Worm (Caenorhabditis elegans) whole organism, mixed stage, embryonic: ENCODE data around the gene E03H12.7.

Source experiments
- M03D4.4 ChIP-seq: sonication (generic microtip); optimal IDR thresholded peaks from 2 replicates; lab custom pipeline; 2017; ENCODE audit warnings: mild to moderate bottlenecking, missing genetic modification characterization, missing compliant biosample characterization
- bed-3 ChIP-seq: fragments of 200-800 bp; sonication (Bioruptor generic); optimal IDR thresholded peaks from 3 replicates; lab custom pipeline; 2018; ENCODE audit warnings: mild to moderate bottlenecking, missing genetic modification characterization, moderate library complexity, missing compliant biosample characterization
- blmp-1 ChIP-seq: fragments of 150-350 bp; optimal IDR thresholded peaks from 2 replicates; lab custom pipeline; 2014; ENCODE audit warnings: missing biosample characterization, missing genetic modification characterization
- ceh-39 ChIP-seq: fragments of 150-350 bp; optimal IDR thresholded peaks from 2 replicates; lab custom pipeline; 2014; ENCODE audit warnings: missing biosample characterization, missing genetic modification characterization
- ceh-43 ChIP-seq: fragments of 200-800 bp; sonication (Bioruptor generic); optimal IDR thresholded peaks from 2 replicates; lab custom pipeline; 2018; ENCODE audit warnings: mild to moderate bottlenecking, missing genetic modification characterization, moderate library complexity, missing compliant biosample characterization
- ceh-83 ChIP-seq: fragments of 200-800 bp; sonication (Bioruptor generic); optimal IDR thresholded peaks from 2 replicates; lab custom pipeline; 2018; ENCODE audit warnings: mild to moderate bottlenecking, missing genetic modification characterization, missing compliant biosample characterization
- ces-1 ChIP-seq: fragments of 150-350 bp; optimal IDR thresholded peaks from 2 replicates; lab custom pipeline; 2014; ENCODE audit warnings: missing biosample characterization, missing genetic modification reagents, missing genetic modification characterization
- cnd-1 ChIP-seq: fragments of 200-800 bp; sonication (Bioruptor generic); optimal IDR thresholded peaks from 2 replicates; lab custom pipeline; 2018; ENCODE audit warnings: mild to moderate bottlenecking, missing genetic modification characterization, missing compliant biosample characterization
- drap-1 ChIP-seq: fragments of 200-800 bp; sonication (Bioruptor generic); optimal IDR thresholded peaks from 3 replicates; lab custom pipeline; 2018; ENCODE audit warnings: mild to moderate bottlenecking, missing genetic modification characterization, missing compliant biosample characterization
- elt-3 ChIP-seq: fragments of 150-350 bp; optimal IDR thresholded peaks from 2 replicates; lab custom pipeline; 2014; ENCODE audit warnings: missing biosample characterization, missing genetic modification characterization
- flh-1 ChIP-seq: fragments of 200-800 bp; sonication (Bioruptor generic); optimal IDR thresholded peaks from 2 replicates; lab custom pipeline; 2018; ENCODE audit warnings: mild to moderate bottlenecking, missing genetic modification characterization, moderate library complexity, missing compliant biosample characterization
- ham-2 ChIP-seq: fragments of 200-800 bp; sonication (Bioruptor generic); optimal IDR thresholded peaks from 2 replicates; lab custom pipeline; 2018; ENCODE audit warnings: mild to moderate bottlenecking, missing genetic modification characterization, missing compliant biosample characterization
- lin-13 ChIP-seq: fragments of 150-350 bp; optimal IDR thresholded peaks from 2 replicates; lab custom pipeline; 2014; ENCODE audit warnings: missing biosample characterization, missing genetic modification characterization
- lin-32 ChIP-seq: fragments of 200-800 bp; sonication (Bioruptor generic); optimal IDR thresholded peaks from 2 replicates; lab custom pipeline; 2018; ENCODE audit warnings: mild to moderate bottlenecking, missing genetic modification characterization, missing compliant biosample characterization
- lsy-2 ChIP-seq: fragments of 150-350 bp; optimal IDR thresholded peaks from 2 replicates; lab custom pipeline; 2014; ENCODE audit warnings: missing biosample characterization, missing genetic modification characterization
- mab-5 ChIP-seq: fragments of 150-350 bp; optimal IDR thresholded peaks from 2 replicates; lab custom pipeline; 2014; ENCODE audit warnings: missing biosample characterization, missing genetic modification characterization
- mep-1 ChIP-seq: fragments of 150-350 bp; optimal IDR thresholded peaks from 2 replicates; lab custom pipeline; 2017; ENCODE audit warnings: missing biosample characterization, missing genetic modification reagents, missing genetic modification characterization, inconsistent platforms
- mls-2 ChIP-seq: sonication (generic microtip); optimal IDR thresholded peaks from 2 replicates; lab custom pipeline; 2016; ENCODE audit warnings: mild to moderate bottlenecking, missing genetic modification characterization, moderate library complexity, missing compliant biosample characterization
- nhr-12 ChIP-seq: fragments of 150-350 bp; optimal IDR thresholded peaks from 2 replicates; lab custom pipeline; 2014; ENCODE audit warnings: missing biosample characterization, missing genetic modification characterization
- nhr-2 ChIP-seq: fragments of 150-350 bp; optimal IDR thresholded peaks from 2 replicates; lab custom pipeline; 2014; ENCODE audit warnings: missing biosample characterization, missing genetic modification characterization
- nhr-237 ChIP-seq: fragments of 150-350 bp; optimal IDR thresholded peaks from 2 replicates; lab custom pipeline; 2014; ENCODE audit warnings: missing biosample characterization, missing genetic modification characterization
- nhr-28 ChIP-seq: fragments of 150-350 bp; optimal IDR thresholded peaks from 2 replicates; lab custom pipeline; 2014; ENCODE audit warnings: missing biosample characterization, missing genetic modification characterization
- nhr-76 ChIP-seq: sonication (generic microtip); optimal IDR thresholded peaks from 2 replicates; lab custom pipeline; 2017; ENCODE audit warnings: missing biosample characterization, missing genetic modification characterization
- pha-4 ChIP-seq: fragments of 150-350 bp; optimal IDR thresholded peaks from 2 replicates; lab custom pipeline; 2018; ENCODE audit warnings: missing biosample characterization, missing genetic modification reagents, missing genetic modification characterization
- sem-2 ChIP-seq: fragments of 200-800 bp; sonication (Bioruptor generic); optimal IDR thresholded peaks from 2 replicates; lab custom pipeline; 2018; ENCODE audit warnings: mild to moderate bottlenecking, missing genetic modification characterization, missing compliant biosample characterization
- snpc-4 ChIP-seq: fragments of 150-350 bp; optimal IDR thresholded peaks from 2 replicates; lab custom pipeline; 2014; ENCODE audit warnings: missing biosample characterization, missing genetic modification characterization
- tbx-8 ChIP-seq: fragments of 200-800 bp; sonication (Bioruptor generic); optimal IDR thresholded peaks from 2 replicates; lab custom pipeline; 2018; ENCODE audit warnings: mild to moderate bottlenecking, missing genetic modification characterization, moderate library complexity, missing compliant biosample characterization
- unc-120 ChIP-seq: sonication (generic microtip); optimal IDR thresholded peaks from 2 replicates; lab custom pipeline; 2017; ENCODE audit warnings: missing genetic modification characterization, missing compliant biosample characterization; ENCODE audit not compliant: poor library complexity, severe bottlenecking
- unc-39 ChIP-seq: fragments of 150-350 bp; optimal IDR thresholded peaks from 2 replicates; lab custom pipeline; 2014; ENCODE audit warnings: missing biosample characterization, missing genetic modification characterization
- unc-62 ChIP-seq: fragments of 150-350 bp; optimal IDR thresholded peaks from 2 replicates; lab custom pipeline; 2014; ENCODE audit warnings: missing biosample characterization, missing genetic modification reagents, missing genetic modification characterization
- zip-8 ChIP-seq: fragments of 150-350 bp; optimal IDR thresholded peaks from 2 replicates; lab custom pipeline; 2014; ENCODE audit warnings: missing biosample characterization, missing genetic modification characterization
- ztf-11 ChIP-seq: fragments of 150-350 bp; optimal IDR thresholded peaks from 2 replicates; lab custom pipeline; 2014; ENCODE audit warnings: missing biosample characterization, missing genetic modification characterization

The E03H12.7 gene

DNA sequence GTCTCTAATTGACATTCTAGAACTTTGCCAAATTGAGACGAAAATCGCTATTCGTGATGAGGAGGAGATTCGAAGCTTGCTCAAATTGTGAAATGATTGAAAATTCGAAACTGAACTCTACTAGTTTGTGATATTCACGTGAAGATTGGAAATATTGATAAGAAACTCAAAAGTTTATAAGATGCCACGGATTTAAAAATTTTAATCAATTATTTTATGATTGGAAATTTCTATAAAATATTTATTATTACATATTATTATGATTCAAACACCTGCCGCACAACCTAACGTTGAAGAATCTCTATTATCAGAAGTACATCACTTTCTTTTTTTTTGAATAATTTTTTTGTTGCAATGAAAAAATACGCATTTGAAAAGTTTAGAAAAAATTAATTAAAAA lies at the start of gene E03H12.7:
Gene E03H12.7, minus strand, starts transcription at position 101 of the 400 bp plus-strand sequence.
- TF ChIP-seq nhr-76 (tag; lab: Kevin White, UChicago), result no peak
- TF ChIP-seq lin-32 (GFP tag; lab: Kevin White, UChicago), result no peak
- TF ChIP-seq ham-2 (GFP tag; lab: Kevin White, UChicago), result no peak
- TF ChIP-seq ceh-39, result no peak
- TF ChIP-seq nhr-12 (tag; lab: Kevin White, UChicago), result no peak
- TF ChIP-seq drap-1 (GFP tag; lab: Kevin White, UChicago), result no peak
- no peak for TF ChIP-seq unc-39 (tag; lab: Kevin White, UChicago)
- no peak for TF ChIP-seq lin-13 (tag; lab: Kevin White, UChicago)
- TF ChIP-seq tbx-8 (GFP tag; lab: Kevin White, UChicago), result no peak
- TF ChIP-seq bed-3 (GFP tag; lab: Kevin White, UChicago), result no peak
- TF ChIP-seq zip-8 (tag; lab: Kevin White, UChicago), result no peak
- TF ChIP-seq flh-1 (GFP tag; lab: Kevin White, UChicago), result no peak
- TF ChIP-seq snpc-4, result no peak
- TF ChIP-seq unc-62 (GFP tag; lab: Kevin White, UChicago), result no peak
- no peak for TF ChIP-seq ztf-11 (tag; lab: Kevin White, UChicago)
- no peak for TF ChIP-seq cnd-1 (tag; lab: Kevin White, UChicago)
- no peak for TF ChIP-seq unc-120
- no peak for TF ChIP-seq nhr-237
- TF ChIP-seq elt-3 (tag; lab: Kevin White, UChicago), result no peak
- TF ChIP-seq mep-1, result no peak
- TF ChIP-seq, all 35 proteins: peak for 0

DNA sequence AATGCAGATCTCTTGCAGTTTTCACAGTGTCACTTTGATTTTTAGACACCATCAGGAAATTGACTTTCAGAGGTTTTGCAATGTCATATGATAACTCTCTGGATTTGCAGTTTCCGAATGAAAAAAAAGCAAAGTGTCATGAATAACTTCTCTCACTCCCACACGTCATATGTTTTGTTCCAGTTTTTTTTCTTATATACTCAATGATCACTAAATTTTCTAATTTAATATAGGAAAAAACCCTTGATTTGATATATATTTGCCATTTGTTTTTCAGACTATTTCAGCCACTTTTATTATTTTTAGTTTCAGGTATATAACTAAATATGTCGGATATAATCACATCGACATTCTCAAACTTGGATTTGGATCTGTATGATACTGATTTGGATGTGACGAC lies 49.1 kb upstream of the E03H12.7 start, which contains the start of gene C09B9.1:
Gene C09B9.1, plus strand, starts transcription at position 301 of the 400 bp plus-strand sequence.
- no peak for TF ChIP-seq mls-2 (tag; lab: Kevin White, UChicago)
- no peak for TF ChIP-seq sem-2 (GFP tag; lab: Kevin White, UChicago)
- TF ChIP-seq drap-1 (GFP tag; lab: Kevin White, UChicago), result no peak
- no peak for TF ChIP-seq M03D4.4
- no peak for TF ChIP-seq zip-8 (tag; lab: Kevin White, UChicago)
- no peak for TF ChIP-seq nhr-2 (tag; lab: Kevin White, UChicago)
- TF ChIP-seq elt-3 (tag; lab: Kevin White, UChicago), result no peak
- no peak for TF ChIP-seq mep-1
- TF ChIP-seq ceh-83, result no peak
- no peak for TF ChIP-seq bed-3 (GFP tag; lab: Kevin White, UChicago)
- TF ChIP-seq nhr-12 (tag; lab: Kevin White, UChicago), result no peak
- TF ChIP-seq mab-5 (tag; lab: Kevin White, UChicago), result no peak
- no peak for TF ChIP-seq nhr-76 (tag; lab: Kevin White, UChicago)
- no peak for TF ChIP-seq lsy-2 (tag; lab: Kevin White, UChicago)
- TF ChIP-seq ztf-11 (tag; lab: Kevin White, UChicago), result no peak
- TF ChIP-seq ham-2 (GFP tag; lab: Kevin White, UChicago), result no peak
- no peak for TF ChIP-seq ceh-39
- TF ChIP-seq nhr-28 (tag; lab: Kevin White, UChicago), result no peak

DNA sequence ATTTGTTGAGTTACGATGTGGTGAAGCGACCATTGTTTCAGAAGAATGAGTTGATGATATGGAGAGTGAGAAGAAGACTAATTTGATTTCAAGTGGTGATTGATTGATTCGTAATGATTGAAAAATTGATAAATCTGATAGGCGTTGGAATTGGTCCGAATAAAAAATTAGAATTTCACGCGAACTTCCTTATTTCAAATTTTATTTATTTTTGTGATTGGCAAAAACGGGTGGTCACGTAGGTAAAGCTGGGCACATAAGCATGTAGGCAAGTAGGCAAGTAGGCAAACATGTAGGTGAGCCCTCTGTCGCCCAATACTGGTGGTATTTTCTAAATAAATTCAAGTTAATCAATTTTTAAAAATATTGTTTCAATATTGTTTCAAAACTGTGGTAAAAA lies 44.8 kb upstream of the E03H12.7 start, which contains the start of gene C09B9.4:
Gene C09B9.4, minus strand, starts transcription at position 101 of the 400 bp plus-strand sequence.
- TF ChIP-seq mls-2 (tag; lab: Kevin White, UChicago), result no peak
- no peak for TF ChIP-seq drap-1 (GFP tag; lab: Kevin White, UChicago)
- TF ChIP-seq ceh-43, result no peak
- no peak for TF ChIP-seq nhr-12 (tag; lab: Kevin White, UChicago)
- TF ChIP-seq ceh-83, result no peak
- no peak for TF ChIP-seq unc-39 (tag; lab: Kevin White, UChicago)
- TF ChIP-seq ces-1, result no peak
- no peak for TF ChIP-seq nhr-237
- no peak for TF ChIP-seq lin-32 (GFP tag; lab: Kevin White, UChicago)
- TF ChIP-seq mep-1, result no peak
- no peak for TF ChIP-seq pha-4
- no peak for TF ChIP-seq cnd-1 (tag; lab: Kevin White, UChicago)
- TF ChIP-seq ceh-39, result no peak
- TF ChIP-seq nhr-28 (tag; lab: Kevin White, UChicago), result no peak
- no peak for TF ChIP-seq elt-3 (tag; lab: Kevin White, UChicago)
- TF ChIP-seq ztf-11 (tag; lab: Kevin White, UChicago), result no peak
- TF ChIP-seq ham-2 (GFP tag; lab: Kevin White, UChicago), result no peak

DNA sequence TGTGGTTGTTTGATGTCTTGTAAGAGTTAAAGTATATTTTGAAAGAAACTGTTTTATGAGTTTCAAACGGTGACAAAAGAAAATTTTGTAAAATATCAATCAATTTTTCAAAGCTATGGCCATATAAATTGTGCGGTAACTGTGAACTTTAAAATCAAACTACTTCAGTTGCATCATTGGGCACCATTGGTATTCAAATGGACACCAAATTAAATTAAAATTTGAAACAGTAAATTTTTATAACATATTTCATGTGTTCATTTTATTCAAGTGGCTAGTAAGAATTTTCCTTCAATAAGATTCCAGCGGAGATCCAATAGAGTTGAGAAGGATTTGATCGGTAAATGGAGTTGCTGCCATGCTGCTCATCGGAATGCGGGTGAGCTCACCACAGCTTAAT lies 42.9 kb upstream of the E03H12.7 start:
- TF ChIP-seq blmp-1 (no peak), sem-2 (GFP tag; lab: Kevin White, UChicago) (no peak), zip-8 (tag; lab: Kevin White, UChicago) (no peak), nhr-76 (tag; lab: Kevin White, UChicago) (no peak), ceh-83 (no peak), lin-32 (GFP tag; lab: Kevin White, UChicago) (no peak), elt-3 (tag; lab: Kevin White, UChicago) (no peak), drap-1 (GFP tag; lab: Kevin White, UChicago) (no peak), mep-1 (no peak), ztf-11 (tag; lab: Kevin White, UChicago) (no peak), unc-62 (GFP tag; lab: Kevin White, UChicago) (no peak), snpc-4 (no peak), lsy-2 (tag; lab: Kevin White, UChicago) (no peak), ham-2 (GFP tag; lab: Kevin White, UChicago) (no peak), ceh-43 (no peak), mab-5 (tag; lab: Kevin White, UChicago) (no peak), M03D4.4 (no peak)
